Fruit fly (Drosophila melanogaster) whole organism, embryonic: ENCODE measurements around the gene Sytbeta.
A peak's percentile ranks its signal among the peaks of the same experiment; 100 is the strongest.

Experiments
- B-H1 ChIP-seq: fragments of 200-800 bp; sonication (Bioruptor generic); IDR thresholded peaks from 3 replicates; pipeline ENCODE4 v1.3.6; 2022; ENCODE audit warnings: missing biosample characterization, missing genetic modification characterization
- CG10654 ChIP-seq: fragments of 200-800 bp; sonication (Bioruptor generic); optimal IDR thresholded peaks from 2 replicates; lab custom pipeline; 2016; ENCODE audit warnings: missing biosample characterization, missing genetic modification characterization
- CG10959 ChIP-seq: fragments of 200-800 bp; sonication (Bioruptor generic); IDR thresholded peaks from 2 replicates; pipeline ENCODE4 v1.3.6; 2022; ENCODE audit warnings: missing biosample characterization, missing genetic modification characterization
- CG11085 ChIP-seq: fragments of 200-800 bp; sonication (Bioruptor generic); IDR thresholded peaks from 2 replicates; pipeline ENCODE4 v1.3.6; 2022; ENCODE audit warnings: missing biosample characterization, missing genetic modification characterization
- CG13287 ChIP-seq: fragments of 200-800 bp; sonication (Bioruptor generic); IDR thresholded peaks from 2 replicates; pipeline ENCODE4 v1.3.6; 2022; ENCODE audit warnings: missing biosample characterization, missing genetic modification characterization; ENCODE audit not compliant: partially characterized antibody
- CG16863 ChIP-seq: fragments of 200-800 bp; sonication (Bioruptor generic); optimal IDR thresholded peaks from 3 replicates; lab custom pipeline; 2016; ENCODE audit warnings: missing biosample characterization, missing genetic modification characterization
- CG18011 ChIP-seq: fragments of 200-800 bp; sonication (Bioruptor generic); optimal IDR thresholded peaks from 2 replicates; lab custom pipeline; 2017; ENCODE audit warnings: missing biosample characterization, missing genetic modification characterization, mild to moderate bottlenecking, moderate library complexity, missing genotype
- CG18476 ChIP-seq: fragments of 200-800 bp; sonication (Bioruptor generic); optimal IDR thresholded peaks from 2 replicates; lab custom pipeline; 2016; ENCODE audit warnings: missing biosample characterization, mild to moderate bottlenecking, missing genetic modification characterization
- CG2712 ChIP-seq: fragments of 200-800 bp; optimal IDR thresholded peaks from 3 replicates; lab custom pipeline; 2019; ENCODE audit warnings: missing biosample characterization, mild to moderate bottlenecking, missing genetic modification characterization, moderate library complexity
- CG30403 ChIP-seq: fragments of 200-800 bp; sonication (Bioruptor generic); optimal IDR thresholded peaks from 3 replicates; lab custom pipeline; 2016; ENCODE audit warnings: missing biosample characterization, missing genetic modification characterization
- CG32772 ChIP-seq: fragments of 200-800 bp; sonication (Bioruptor generic); IDR thresholded peaks from 2 replicates; pipeline ENCODE4 v1.3.6; 2022; ENCODE audit warnings: missing biosample characterization, missing genetic modification characterization
- CG3407 ChIP-seq: fragments of 200-800 bp; sonication (Bioruptor generic); optimal IDR thresholded peaks from 2 replicates; lab custom pipeline; 2018; ENCODE audit warnings: missing biosample characterization, mild to moderate bottlenecking, missing genetic modification characterization
- CG34224 ChIP-seq: fragments of 200-800 bp; sonication (Bioruptor generic); IDR thresholded peaks from 3 replicates; pipeline ENCODE4 v1.3.6; 2022; ENCODE audit warnings: missing biosample characterization, missing genetic modification characterization; ENCODE audit not compliant: partially characterized antibody
- CG42726 ChIP-seq: fragments of 200-800 bp; sonication (Bioruptor generic); IDR thresholded peaks from 2 replicates; pipeline ENCODE4 v1.3.6; 2022; ENCODE audit warnings: missing biosample characterization, missing genetic modification characterization; ENCODE audit not compliant: partially characterized antibody
- CG4282 ChIP-seq: fragments of 200-800 bp; sonication (Bioruptor generic); optimal IDR thresholded peaks from 2 replicates; lab custom pipeline; 2016; ENCODE audit warnings: missing biosample characterization, missing genetic modification characterization
- CG4707 ChIP-seq: fragments of 200-800 bp; sonication (Bioruptor generic); optimal IDR thresholded peaks from 2 replicates; lab custom pipeline; 2018; ENCODE audit warnings: missing biosample characterization, mild to moderate bottlenecking, missing genetic modification characterization, moderate library complexity
- CG5953 ChIP-seq: fragments of 200-800 bp; sonication (Bioruptor generic); IDR thresholded peaks from 2 replicates; pipeline ENCODE4 v1.3.6; 2022; ENCODE audit warnings: missing biosample characterization, missing genetic modification characterization
- CG6254 ChIP-seq: fragments of 200-800 bp; sonication (Bioruptor generic); optimal IDR thresholded peaks from 3 replicates; lab custom pipeline; 2017; ENCODE audit warnings: mild to moderate bottlenecking, missing biosample characterization, missing genetic modification reagents, missing genetic modification characterization
- CG6765 ChIP-seq: fragments of 200-800 bp; sonication (Bioruptor generic); optimal IDR thresholded peaks from 3 replicates; lab custom pipeline; 2017; ENCODE audit warnings: missing biosample characterization, mild to moderate bottlenecking, missing genetic modification characterization
- CG9437 ChIP-seq: fragments of 200-800 bp; sonication (Bioruptor generic); optimal IDR thresholded peaks from 2 replicates; lab custom pipeline; 2018; ENCODE audit warnings: missing biosample characterization, mild to moderate bottlenecking, missing genetic modification characterization
- Elba2 ChIP-seq: fragments of 200-800 bp; sonication (Bioruptor generic); optimal IDR thresholded peaks from 3 replicates; lab custom pipeline; 2016; ENCODE audit warnings: missing biosample characterization, missing genetic modification characterization
- H15 ChIP-seq: fragments of 200-800 bp; sonication (Bioruptor generic); IDR thresholded peaks from 3 replicates; pipeline ENCODE4 v1.3.6; 2022; ENCODE audit warnings: missing biosample characterization, missing genetic modification characterization
- HLH3B ChIP-seq: fragments of 200-800 bp; sonication (Bioruptor generic); IDR thresholded peaks from 2 replicates; pipeline ENCODE4 v1.3.6; 2022; ENCODE audit warnings: missing biosample characterization, missing genetic modification characterization
- Hey ChIP-seq: fragments of 200-800 bp; sonication (Bioruptor generic); optimal IDR thresholded peaks from 3 replicates; lab custom pipeline; 2018; ENCODE audit warnings: missing biosample characterization, mild to moderate bottlenecking, missing genetic modification characterization
- MBD-R2 ChIP-seq: fragments of 200-800 bp; sonication (Bioruptor generic); IDR thresholded peaks from 2 replicates; pipeline ENCODE4 v1.3.6; 2022; ENCODE audit warnings: missing biosample characterization, missing genetic modification characterization
- MTF-1 ChIP-seq: fragments of 200-800 bp; sonication (Bioruptor generic); optimal IDR thresholded peaks from 2 replicates; lab custom pipeline; 2018; ENCODE audit warnings: missing biosample characterization, mild to moderate bottlenecking, missing genetic modification characterization, borderline replicate concordance
- Nf-YC ChIP-seq: fragments of 200-800 bp; optimal IDR thresholded peaks from 3 replicates; lab custom pipeline; 2019; ENCODE audit warnings: missing biosample characterization, mild to moderate bottlenecking, missing genetic modification characterization, moderate library complexity
- Rfx ChIP-seq: fragments of 200-800 bp; sonication (Bioruptor generic); IDR thresholded peaks from 2 replicates; pipeline ENCODE4 v1.3.6; 2022; ENCODE audit warnings: missing biosample characterization, missing genetic modification characterization
- Scr ChIP-seq: fragments of 200-800 bp; sonication (Bioruptor generic); IDR thresholded peaks from 2 replicates; pipeline ENCODE4 v1.3.6; 2022; ENCODE audit warnings: missing biosample characterization, missing genetic modification characterization; ENCODE audit not compliant: partially characterized antibody
- ash1 ChIP-seq: fragments of 200-800 bp; sonication (Bioruptor generic); optimal IDR thresholded peaks from 2 replicates; lab custom pipeline; 2018; ENCODE audit warnings: missing biosample characterization, mild to moderate bottlenecking, missing genetic modification characterization
- ato ChIP-seq: fragments of 200-800 bp; sonication (Bioruptor generic); IDR thresholded peaks from 2 replicates; pipeline ENCODE4 v1.3.6; 2022; ENCODE audit warnings: missing biosample characterization, missing genetic modification characterization; ENCODE audit not compliant: partially characterized antibody
- btn ChIP-seq: fragments of 200-800 bp; sonication (Bioruptor generic); optimal IDR thresholded peaks from 2 replicates; lab custom pipeline; 2016; ENCODE audit warnings: missing biosample characterization, missing genetic modification characterization
- chinmo ChIP-seq: fragments of 200-800 bp; sonication (Bioruptor generic); IDR thresholded peaks from 4 replicates; pipeline ENCODE4 v1.3.6; 2022; ENCODE audit warnings: missing biosample characterization, missing genetic modification characterization; ENCODE audit not compliant: partially characterized antibody
- dimm ChIP-seq: fragments of 200-800 bp; sonication (Bioruptor generic); IDR thresholded peaks from 2 replicates; pipeline ENCODE4 v1.3.6; 2022; ENCODE audit warnings: missing biosample characterization, missing genetic modification characterization
- ems ChIP-seq: fragments of 200-800 bp; sonication (Bioruptor generic); optimal IDR thresholded peaks from 3 replicates; lab custom pipeline; 2016; ENCODE audit warnings: missing biosample characterization, missing genetic modification characterization
- fd96Cb ChIP-seq: fragments of 200-800 bp; sonication (Bioruptor generic); optimal IDR thresholded peaks from 2 replicates; lab custom pipeline; 2018; ENCODE audit warnings: missing biosample characterization, mild to moderate bottlenecking, missing genetic modification characterization, moderate library complexity
- gfzf ChIP-seq: fragments of 200-800 bp; sonication (Bioruptor generic); optimal IDR thresholded peaks from 2 replicates; lab custom pipeline; 2016; ENCODE audit warnings: missing biosample characterization, mild to moderate bottlenecking, missing genetic modification characterization, moderate library complexity
- grn ChIP-seq: fragments of 200-800 bp; sonication (Bioruptor generic); optimal IDR thresholded peaks from 3 replicates; lab custom pipeline; 2017; ENCODE audit warnings: missing biosample characterization, missing genetic modification characterization
- her ChIP-seq: fragments of 200-800 bp; sonication (Bioruptor generic); optimal IDR thresholded peaks from 2 replicates; lab custom pipeline; 2016; ENCODE audit warnings: missing biosample characterization, missing genetic modification characterization
- hth ChIP-seq: fragments of >200 bp; optimal IDR thresholded peaks from 2 replicates; lab custom pipeline; 2017; ENCODE audit warnings: inconsistent platforms
- ken ChIP-seq: fragments of 200-800 bp; sonication (Bioruptor generic); IDR thresholded peaks from 3 replicates; pipeline ENCODE4 v1.3.6; 2022; ENCODE audit warnings: missing biosample characterization, missing genetic modification characterization
- nom ChIP-seq: fragments of 200-800 bp; sonication (Bioruptor generic); optimal IDR thresholded peaks from 2 replicates; lab custom pipeline; 2017; ENCODE audit warnings: missing biosample characterization, missing genetic modification characterization, mild to moderate bottlenecking, moderate library complexity, missing genetic modification reagents
- pfk ChIP-seq: fragments of 200-800 bp; sonication (Bioruptor generic); optimal IDR thresholded peaks from 2 replicates; lab custom pipeline; 2018; ENCODE audit warnings: missing biosample characterization, mild to moderate bottlenecking, missing genetic modification characterization, moderate library complexity
- sd ChIP-seq: fragments of 200-800 bp; sonication (Bioruptor generic); optimal IDR thresholded peaks from 3 replicates; lab custom pipeline; 2018; ENCODE audit warnings: missing biosample characterization, mild to moderate bottlenecking, missing genetic modification characterization, moderate library complexity
- seq ChIP-seq: fragments of 200-800 bp; sonication (Bioruptor generic); IDR thresholded peaks from 2 replicates; pipeline ENCODE4 v1.3.6; 2022; ENCODE audit warnings: missing biosample characterization, missing genetic modification characterization
- sisA ChIP-seq: fragments of 200-800 bp; sonication (Bioruptor generic); IDR thresholded peaks from 2 replicates; pipeline ENCODE4 v1.3.6; 2022; ENCODE audit warnings: missing biosample characterization, missing genetic modification characterization
- toy ChIP-seq: fragments of 200-800 bp; sonication (Bioruptor generic); IDR thresholded peaks from 2 replicates; pipeline ENCODE4 v1.3.6; 2022; ENCODE audit warnings: missing biosample characterization, missing genetic modification characterization
- trh ChIP-seq: fragments of 200-800 bp; sonication (Bioruptor generic); optimal IDR thresholded peaks from 2 replicates; lab custom pipeline; 2016; ENCODE audit warnings: missing biosample characterization, missing genetic modification characterization
- z ChIP-seq: fragments of 200-800 bp; sonication (Bioruptor generic); IDR thresholded peaks from 3 replicates; pipeline ENCODE4 v1.3.6; 2022; ENCODE audit warnings: missing biosample characterization, missing genetic modification characterization

The Sytbeta gene

dm6 chr3L:15103988-15104848 lies 39.4 kb upstream of the Sytbeta start (continued):
- TF ChIP-seq MTF-1 (GFP tag; lab: Kevin White, UChicago) (no peak), CG4282 (GFP tag; lab: Kevin White, UChicago) (no peak), trh (no peak), nom (peak; percentile 7), z (GFP tag; lab: Robert Waterston, UW) (peak; percentile 41; the same call in 1 of the 3 replicates), toy (GFP tag; lab: Robert Waterston, UW) (no peak), CG6765 (GFP tag; lab: Kevin White, UChicago) (no peak), CG13287 (GFP tag; lab: Robert Waterston, UW) (peak; percentile 27; the same call in 1 of the 2 replicates), CG42726 (GFP tag; lab: Robert Waterston, UW) (0 out of 2 replicates have a peak, but pooled peaks have one; percentile 14), grn (GFP tag; lab: Kevin White, UChicago) (no peak), Rfx (GFP tag; lab: Robert Waterston, UW) (no peak), ken (GFP tag; lab: Robert Waterston, UW) (no peak), CG18476 (GFP tag; lab: Kevin White, UChicago) (no peak), CG16863 (GFP tag; lab: Kevin White, UChicago) (no peak), chinmo (GFP tag; lab: Robert Waterston, UW) (peak; percentile 89; the same call in 1 of the 4 replicates), Nf-YC (tag; lab: Kevin White, UChicago) (no peak), CG10959 (GFP tag; lab: Robert Waterston, UW) (no peak), hth (lab: Kevin White, UChicago) (no peak), ems (GFP tag; lab: Kevin White, UChicago) (no peak), CG6254 (GFP tag; lab: Kevin White, UChicago) (no peak), CG18011 (GFP tag; lab: Kevin White, UChicago) (no peak), btn (GFP tag; lab: Kevin White, UChicago) (no peak), CG10654 (GFP tag; lab: Kevin White, UChicago) (no peak), CG4707 (GFP tag; lab: Kevin White, UChicago) (no peak), sisA (GFP tag; lab: Robert Waterston, UW) (no peak), fd96Cb (tag; lab: Kevin White, UChicago) (no peak), B-H1 (GFP tag; lab: Robert Waterston, UW) (no peak), her (GFP tag; lab: Kevin White, UChicago) (no peak), ato (no peak), seq (GFP tag; lab: Robert Waterston, UW) (0 out of 2 replicates have a peak, but pooled peaks have one; percentile 10), CG9437 (GFP tag; lab: Kevin White, UChicago) (no peak), H15 (GFP tag; lab: Robert Waterston, UW) (no peak), CG34224 (GFP tag; lab: Robert Waterston, UW) (no peak), MBD-R2 (0 out of 2 replicates have a peak, but pooled peaks have one; percentile 18), CG5953 (no peak), CG2712 (tag; lab: Kevin White, UChicago) (no peak), dimm (GFP tag; lab: Robert Waterston, UW) (no peak), Elba2 (GFP tag; lab: Kevin White, UChicago) (no peak), CG32772 (GFP tag; lab: Robert Waterston, UW) (peak; percentile 36; the same call in 1 of the 2 replicates), HLH3B (GFP tag; lab: Robert Waterston, UW) (no peak), ash1 (GFP tag; lab: Kevin White, UChicago) (no peak), Hey (tag; lab: Kevin White, UChicago) (peak; percentile 12), CG3407 (GFP tag; lab: Kevin White, UChicago) (no peak), gfzf (GFP tag; lab: Kevin White, UChicago) (no peak), Scr (no peak), CG30403 (no peak), sd (no peak), CG11085 (GFP tag; lab: Robert Waterston, UW) (no peak), pfk (GFP tag; lab: Kevin White, UChicago) (no peak)
